Fruit fly (Drosophila melanogaster) Kc167 (cell line): ENCODE results near the gene CG31473.

Source experiments
- Myc ChIP-seq: fragments of >200 bp; optimal IDR thresholded peaks from 2 replicates; lab custom pipeline; 2017; ENCODE audit warnings: missing external identifiers
- Sin3A ChIP-seq: fragments of >200 bp; optimal IDR thresholded peaks from 2 replicates; lab custom pipeline; 2018; ENCODE audit warnings: missing external identifiers
- h ChIP-seq: fragments of >200 bp; optimal IDR thresholded peaks from 3 replicates; lab custom pipeline; 2018; ENCODE audit warnings: missing external identifiers
- insv ChIP-seq: fragments of >200 bp; optimal IDR thresholded peaks from 3 replicates; lab custom pipeline; 2018; ENCODE audit warnings: missing external identifiers
- psq ChIP-seq: fragments of >200 bp; optimal IDR thresholded peaks from 2 replicates; lab custom pipeline; 2017; ENCODE audit warnings: missing external identifiers
- ttk ChIP-seq: sonication (Bioruptor generic); optimal IDR thresholded peaks from 2 replicates; lab custom pipeline; 2017; ENCODE audit warnings: missing external identifiers

CG31473 gene

dm6 chr3R:7811514-7811913 is at the start of gene CG31473:
Gene CG31473 (plus strand): TSS chr3R:7811814.
- TF ChIP-seq psq (lab: Kevin White, UChicago) (no peak), Myc (lab: Kevin White, UChicago) (no peak), insv (lab: Kevin White, UChicago) (no peak), ttk (lab: Kevin White, UChicago) (no peak), h (no peak)

dm6 chr3R:7771656-7772055 is 40.0 kb upstream of the CG31473 start, which contains the start of gene CG11286:
Gene CG11286 (minus strand): TSS chr3R:7771756.
- TF ChIP-seq h (no peak), insv (lab: Kevin White, UChicago) (no peak), Myc (lab: Kevin White, UChicago) (no peak), ttk (lab: Kevin White, UChicago) (no peak), psq (lab: Kevin White, UChicago) (no peak), Sin3A (lab: Kevin White, UChicago) (no peak)

DNA sequence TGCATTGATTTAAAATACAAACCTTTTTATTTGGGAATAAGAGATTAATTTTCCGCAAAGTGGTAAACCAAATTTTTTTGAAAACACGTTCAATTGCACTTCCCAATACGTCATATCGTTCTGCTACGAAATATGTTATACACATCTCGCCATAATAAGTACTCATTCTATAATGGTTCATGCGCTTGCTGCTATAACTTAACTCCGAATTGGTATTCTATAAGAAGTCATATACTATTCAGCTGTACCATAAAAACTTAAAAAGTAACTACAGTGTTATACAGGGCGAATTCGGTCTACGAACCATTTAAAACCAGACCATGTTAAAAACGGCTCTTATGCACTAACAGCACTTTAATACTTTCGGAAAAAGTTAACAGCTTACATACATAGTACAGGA is 32.0 kb upstream of the CG31473 start:
- TF ChIP-seq Myc (lab: Kevin White, UChicago) (no peak), h (no peak), insv (lab: Kevin White, UChicago) (no peak), psq (lab: Kevin White, UChicago) (no peak), Sin3A (lab: Kevin White, UChicago) (no peak), ttk (lab: Kevin White, UChicago) (no peak)

DNA sequence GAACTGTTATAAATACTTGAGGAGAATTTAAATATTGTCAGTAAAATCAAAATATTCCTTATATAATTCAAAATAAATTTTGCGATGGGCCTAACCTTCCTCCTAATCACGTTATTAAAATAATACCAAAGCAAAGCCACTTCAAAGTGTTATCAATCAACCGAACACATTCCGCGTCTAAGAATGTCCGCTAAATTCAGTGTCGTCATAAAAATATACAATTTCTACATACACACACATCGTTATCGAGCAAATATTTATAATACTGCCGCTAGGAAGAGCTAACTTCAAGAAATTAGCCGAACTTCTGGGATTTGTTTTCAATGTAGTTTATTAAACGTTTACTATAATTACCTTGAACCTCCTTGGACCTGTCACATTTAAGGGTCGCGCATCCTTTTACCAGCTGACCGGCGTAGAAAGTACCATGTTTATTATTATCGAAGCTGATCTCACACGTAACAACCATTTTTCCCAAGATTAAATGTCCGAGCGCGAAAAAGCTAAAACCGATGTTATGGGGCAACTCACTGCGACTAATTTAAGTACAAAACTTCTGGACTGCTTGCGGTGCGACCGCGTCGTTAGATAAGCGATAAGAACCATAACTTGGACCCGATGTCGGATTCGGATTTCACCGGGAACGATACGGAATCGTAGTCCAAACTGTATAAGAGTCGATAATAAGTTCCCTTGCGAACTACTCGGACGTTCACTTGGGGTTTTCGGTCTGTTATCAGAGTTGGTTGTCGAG is 28.5 kb upstream of the CG31473 start, which contains the start of gene CG18747:
Gene CG18747 (minus strand): TSS at position 514 of the 754 bp plus-strand sequence.
- TF ChIP-seq Myc (lab: Kevin White, UChicago), result no peak
- no peak for TF ChIP-seq h
- no peak for TF ChIP-seq Sin3A (lab: Kevin White, UChicago)
- TF ChIP-seq ttk (lab: Kevin White, UChicago), result no peak
- TF ChIP-seq insv (lab: Kevin White, UChicago), result no peak
- no peak for TF ChIP-seq psq (lab: Kevin White, UChicago)

- TF ChIP-seq h, result no peak
- no peak for TF ChIP-seq insv (lab: Kevin White, UChicago)
- no peak for TF ChIP-seq Myc (lab: Kevin White, UChicago)
- TF ChIP-seq Sin3A (lab: Kevin White, UChicago), result no peak
- TF ChIP-seq psq (lab: Kevin White, UChicago), result no peak
- TF ChIP-seq ttk (lab: Kevin White, UChicago), result no peak
Measured at dm6 chr3R:7785784-7786183, 25.8 kb upstream of the CG31473 start, which contains the start of gene CG18745. Gene CG18745 (minus strand): TSS chr3R:7786119.

dm6 chr3R:7787899-7788298 is 23.7 kb upstream of the CG31473 start, which contains the start of gene CG18748:
Gene CG18748 (minus strand): TSS chr3R:7787923.
- no peak for TF ChIP-seq insv (lab: Kevin White, UChicago)
- no peak for TF ChIP-seq Myc (lab: Kevin White, UChicago)
- TF ChIP-seq Sin3A (lab: Kevin White, UChicago), result no peak
- no peak for TF ChIP-seq h
- no peak for TF ChIP-seq psq (lab: Kevin White, UChicago)
- no peak for TF ChIP-seq ttk (lab: Kevin White, UChicago)

dm6 chr3R:7790087-7790486 is 21.5 kb upstream of the CG31473 start, which contains the start of gene CG18746:
Gene CG18746 (minus strand): TSS chr3R:7790187.
- TF ChIP-seq Sin3A (lab: Kevin White, UChicago), result no peak
- TF ChIP-seq psq (lab: Kevin White, UChicago), result no peak
- TF ChIP-seq insv (lab: Kevin White, UChicago), result no peak
- no peak for TF ChIP-seq ttk (lab: Kevin White, UChicago)
- no peak for TF ChIP-seq Myc (lab: Kevin White, UChicago)
- TF ChIP-seq h, result no peak

- TF ChIP-seq Myc (lab: Kevin White, UChicago) (no peak), psq (lab: Kevin White, UChicago) (no peak), insv (lab: Kevin White, UChicago) (no peak), Sin3A (lab: Kevin White, UChicago) (no peak), ttk (lab: Kevin White, UChicago) (no peak), h (no peak)
Measured at dm6 chr3R:7790583-7791034, 21.0 kb upstream of the CG31473 start, which contains the start of gene CG10086. Gene CG10086 (plus strand): TSS chr3R:7790633.

DNA sequence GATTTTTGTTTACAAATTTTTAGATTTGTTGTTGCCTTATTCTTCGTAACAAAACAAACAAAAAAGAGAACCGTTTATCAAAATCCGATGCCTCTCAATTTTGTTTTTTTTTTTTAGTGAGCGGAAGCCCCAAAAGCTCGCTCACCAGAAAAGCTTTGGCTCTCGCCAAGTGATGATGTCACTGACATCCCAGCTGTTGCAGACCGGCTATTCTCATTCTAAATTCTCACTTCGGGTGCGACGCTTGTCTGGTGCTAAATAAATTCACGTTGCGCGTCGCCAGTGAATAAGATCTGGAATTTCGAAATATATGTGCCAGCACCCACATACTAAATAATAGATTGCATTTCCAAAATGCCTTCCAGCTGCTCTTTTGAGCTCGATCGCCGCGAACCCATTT is 17.8 kb upstream of the CG31473 start, which contains the start of gene CG2641:
Gene CG2641 (plus strand): TSS at position 215 of the 400 bp plus-strand sequence.
- TF ChIP-seq Myc (lab: Kevin White, UChicago) (no peak), ttk (lab: Kevin White, UChicago) (no peak), h (no peak), psq (lab: Kevin White, UChicago) (no peak), insv (lab: Kevin White, UChicago) (no peak), Sin3A (lab: Kevin White, UChicago) (no peak)

- TF ChIP-seq psq (lab: Kevin White, UChicago) (no peak), Myc (lab: Kevin White, UChicago) (no peak), h (no peak), insv (lab: Kevin White, UChicago) (no peak), Sin3A (lab: Kevin White, UChicago) (no peak)
Measured at dm6 chr3R:7798525-7798924, 13.1 kb upstream of the CG31473 start, which contains the start of gene CG18744. Gene CG18744 (minus strand): TSS chr3R:7798771.

DNA sequence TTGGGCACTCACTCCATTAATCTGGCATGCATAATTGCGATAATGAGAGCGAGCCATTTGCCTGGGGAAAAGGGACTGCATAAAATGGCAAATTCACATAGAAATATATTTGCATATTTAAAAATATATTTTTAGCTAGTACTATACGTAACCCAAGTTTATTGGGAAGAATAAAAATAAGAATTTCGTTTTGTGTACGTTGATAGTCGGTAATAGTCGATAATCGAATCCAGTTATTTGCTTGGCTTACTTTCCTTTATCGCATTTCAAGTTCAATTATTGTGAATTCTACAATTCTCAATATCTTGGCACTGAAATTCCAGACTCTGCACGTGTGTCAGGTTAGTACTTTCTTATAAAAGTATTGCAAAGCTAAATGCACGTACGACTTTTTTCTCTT is 8.9 kb upstream of the CG31473 start, which contains the start of gene CG3014:
Gene CG3014 (minus strand): TSS at position 101 of the 400 bp plus-strand sequence.
- TF ChIP-seq psq (lab: Kevin White, UChicago) (no peak), Myc (lab: Kevin White, UChicago) (no peak), insv (lab: Kevin White, UChicago) (no peak), ttk (lab: Kevin White, UChicago) (no peak), Sin3A (lab: Kevin White, UChicago) (no peak), h (no peak)
